Worm (Caenorhabditis elegans): Measurements from ENCODE around the gene scl-6.
A peak's percentile ranks its signal among the peaks of the same experiment; 100 is the strongest.

Gene scl-6

ce11 chrIV:13025853-13026343 is 42.7 kb upstream of the scl-6 start (continued):
- no peak for TF ChIP-seq ahr-1 (tag; optimal IDR thresholded peaks at IDR 0.05)
- no peak for TF ChIP-seq tbx-7 (tag; optimal IDR thresholded peaks at IDR 0.05)
- TF ChIP-seq ceh-14 (tag; optimal IDR thresholded peaks at IDR 0.05), result no peak
- TF ChIP-seq K02D7.2 (tag; optimal IDR thresholded peaks at IDR 0.05), result no peak

- TF ChIP-seq elt-2 (tag; optimal IDR thresholded peaks at IDR 0.05), result no peak
- TF ChIP-seq pros-1 (tag; optimal IDR thresholded peaks at IDR 0.05), result no peak
- TF ChIP-seq unc-42 (tag; optimal IDR thresholded peaks at IDR 0.05), result no peak
- no peak for TF ChIP-seq ceh-9 (tag; optimal IDR thresholded peaks at IDR 0.05)
- no peak for TF ChIP-seq ama-1 (optimal IDR thresholded peaks at IDR 0.05)
- no peak for TF ChIP-seq madf-2 (tag; optimal IDR thresholded peaks at IDR 0.05)
- TF ChIP-seq zip-5 (tag; optimal IDR thresholded peaks at IDR 0.05), result no peak
- no peak for TF ChIP-seq fkh-6 (tag; optimal IDR thresholded peaks at IDR 0.05)
- no peak for TF ChIP-seq ceh-34 (tag; optimal IDR thresholded peaks at IDR 0.05)
- no peak for TF ChIP-seq hlh-6 (tag; optimal IDR thresholded peaks at IDR 0.05)
- no peak for TF ChIP-seq tbx-2 (tag; optimal IDR thresholded peaks at IDR 0.05)
- no peak for TF ChIP-seq pat-9 (tag; optimal IDR thresholded peaks at IDR 0.05)
- TF ChIP-seq eyg-1 (tag; optimal IDR thresholded peaks at IDR 0.05), result no peak
- TF ChIP-seq dve-1 (tag; optimal IDR thresholded peaks at IDR 0.05), result no peak
- TF ChIP-seq ceh-22 (tag; optimal IDR thresholded peaks at IDR 0.05), result no peak
- TF ChIP-seq mec-3 (tag; optimal IDR thresholded peaks at IDR 0.05; ENCODE audit: borderline replicate concordance), result no peak
- TF ChIP-seq hlh-13 (GFP tag; optimal IDR thresholded peaks at IDR 0.05), result no peak
Observed at ce11 chrIV:13026762-13027161, 41.8 kb upstream of the scl-6 start.

- no peak for TF ChIP-seq rnt-1 (tag; optimal IDR thresholded peaks at IDR 0.05)
- no peak for TF ChIP-seq tbx-7 (tag; optimal IDR thresholded peaks at IDR 0.05)
- TF ChIP-seq hlh-15 (tag; optimal IDR thresholded peaks at IDR 0.05), result no peak
- no peak for TF ChIP-seq odd-2 (tag; optimal IDR thresholded peaks at IDR 0.05)
- no peak for TF ChIP-seq gmeb-2 (tag; optimal IDR thresholded peaks at IDR 0.05)
- TF ChIP-seq ceh-31 (tag; optimal IDR thresholded peaks at IDR 0.05), result peak; percentile 12
- no peak for TF ChIP-seq sox-4 (tag; optimal IDR thresholded peaks at IDR 0.05)
- TF ChIP-seq fkh-10 (GFP tag; optimal IDR thresholded peaks at IDR 0.05), result no peak
- TF ChIP-seq lin-11 (tag; optimal IDR thresholded peaks at IDR 0.05), result no peak
- TF ChIP-seq elt-2 (tag; optimal IDR thresholded peaks at IDR 0.05), result no peak
- no peak for TF ChIP-seq tbx-2 (tag; optimal IDR thresholded peaks at IDR 0.05)
- TF ChIP-seq unc-86 (tag; optimal IDR thresholded peaks at IDR 0.05), result peak; percentile 8
- TF ChIP-seq fax-1 (tag; optimal IDR thresholded peaks at IDR 0.05), result peak; percentile 5
- no peak for TF ChIP-seq ceh-45 (GFP tag; IDR thresholded peaks at IDR 0.05)
- TF ChIP-seq ceh-22 (tag; optimal IDR thresholded peaks at IDR 0.05), result no peak
- TF ChIP-seq ceh-14 (tag; optimal IDR thresholded peaks at IDR 0.05), result peak; percentile 68
- no peak for TF ChIP-seq ceh-30 (tag; optimal IDR thresholded peaks at IDR 0.05)
- TF ChIP-seq unc-42 (tag; optimal IDR thresholded peaks at IDR 0.05), result peak; percentile 71
- no peak for TF ChIP-seq pros-1 (tag; optimal IDR thresholded peaks at IDR 0.05)
- no peak for TF ChIP-seq T23F11.4 (GFP tag; optimal IDR thresholded peaks at IDR 0.05)
- TF ChIP-seq eyg-1 (tag; optimal IDR thresholded peaks at IDR 0.05), result no peak
- no peak for TF ChIP-seq syd-9 (tag; optimal IDR thresholded peaks at IDR 0.05)
- peak; percentile 44 for TF ChIP-seq ref-2 (tag; optimal IDR thresholded peaks at IDR 0.05)
- no peak for TF ChIP-seq hlh-13 (GFP tag; optimal IDR thresholded peaks at IDR 0.05)
- no peak for TF ChIP-seq hlh-8 (tag; optimal IDR thresholded peaks at IDR 0.05)
Observed at ce11 chrIV:13027801-13028641, 40.5 kb upstream of the scl-6 start.
